Fruit fly (Drosophila melanogaster) whole organism, embryonic: Measurements from ENCODE around the gene Syt1.

Experiments used
- Bgb ChIP-seq: fragments of 200-800 bp; sonication (Bioruptor generic); IDR thresholded peaks from 2 replicates; pipeline ENCODE4 v1.3.6; 2022; ENCODE audit warnings: missing biosample characterization, missing genetic modification characterization; ENCODE audit not compliant: partially characterized antibody
- Blimp-1 ChIP-seq: fragments of 200-800 bp; sonication (Bioruptor generic); optimal IDR thresholded peaks from 3 replicates; lab custom pipeline; 2018; ENCODE audit warnings: missing biosample characterization, missing genetic modification characterization, mild to moderate bottlenecking, moderate library complexity, missing genetic modification reagents
- CG10209 ChIP-seq: fragments of 200-800 bp; sonication (Bioruptor generic); optimal IDR thresholded peaks from 3 replicates; lab custom pipeline; 2017; ENCODE audit warnings: missing biosample characterization, mild to moderate bottlenecking, missing genetic modification characterization, missing genetic modification reagents
- CG10274 ChIP-seq: fragments of 200-800 bp; sonication (Bioruptor generic); optimal IDR thresholded peaks from 3 replicates; lab custom pipeline; 2017; ENCODE audit warnings: missing biosample characterization, mild to moderate bottlenecking, missing genetic modification characterization
- CG10321 ChIP-seq: fragments of 200-800 bp; sonication (Bioruptor generic); IDR thresholded peaks from 2 replicates; pipeline ENCODE4 v1.3.6; 2022; ENCODE audit warnings: missing biosample characterization, missing genetic modification characterization
- CG11456 ChIP-seq: fragments of 200-800 bp; sonication (Bioruptor generic); IDR thresholded peaks from 3 replicates; pipeline ENCODE4 v1.3.6; 2022; ENCODE audit warnings: missing biosample characterization, missing genetic modification characterization
- CG12744 ChIP-seq: fragments of 200-800 bp; sonication (Bioruptor generic); optimal IDR thresholded peaks from 2 replicates; lab custom pipeline; 2016; ENCODE audit warnings: missing biosample characterization, missing genetic modification characterization
- CG1603 ChIP-seq: fragments of 200-800 bp; sonication (Bioruptor generic); optimal IDR thresholded peaks from 2 replicates; lab custom pipeline; 2019; ENCODE audit warnings: missing biosample characterization, mild to moderate bottlenecking, missing genetic modification characterization, moderate library complexity
- CG1647 ChIP-seq: fragments of 200-800 bp; sonication (Bioruptor generic); optimal IDR thresholded peaks from 3 replicates; lab custom pipeline; 2016; ENCODE audit warnings: missing biosample characterization, missing genetic modification characterization
- CG1832 ChIP-seq: fragments of 200-800 bp; sonication (Bioruptor generic); optimal IDR thresholded peaks from 2 replicates; lab custom pipeline; 2017; ENCODE audit warnings: missing biosample characterization, mild to moderate bottlenecking, missing genetic modification characterization, inconsistent platforms
- CG2678 ChIP-seq: fragments of 200-800 bp; sonication (Bioruptor generic); optimal IDR thresholded peaks from 3 replicates; lab custom pipeline; 2019; ENCODE audit warnings: missing biosample characterization, mild to moderate bottlenecking, missing genetic modification characterization, moderate library complexity
- CG30403 ChIP-seq: fragments of 200-800 bp; sonication (Bioruptor generic); optimal IDR thresholded peaks from 3 replicates; lab custom pipeline; 2016; ENCODE audit warnings: missing biosample characterization, missing genetic modification characterization
- CG31388 ChIP-seq: fragments of 200-800 bp; sonication (Bioruptor generic); optimal IDR thresholded peaks from 2 replicates; lab custom pipeline; 2016; ENCODE audit warnings: missing biosample characterization, missing genetic modification characterization
- CG34224 ChIP-seq: fragments of 200-800 bp; sonication (Bioruptor generic); IDR thresholded peaks from 3 replicates; pipeline ENCODE4 v1.3.6; 2022; ENCODE audit warnings: missing biosample characterization, missing genetic modification characterization; ENCODE audit not compliant: partially characterized antibody
- CG34422 ChIP-seq: fragments of 200-800 bp; sonication (Bioruptor generic); IDR thresholded peaks from 3 replicates; pipeline ENCODE4 v1.3.6; 2022; ENCODE audit warnings: missing biosample characterization, missing genetic modification characterization
- CG4707 ChIP-seq: fragments of 200-800 bp; sonication (Bioruptor generic); optimal IDR thresholded peaks from 2 replicates; lab custom pipeline; 2018; ENCODE audit warnings: missing biosample characterization, mild to moderate bottlenecking, missing genetic modification characterization, moderate library complexity
- CG6654 ChIP-seq: fragments of 200-800 bp; sonication (Bioruptor generic); optimal IDR thresholded peaks from 2 replicates; lab custom pipeline; 2017; ENCODE audit warnings: missing biosample characterization, mild to moderate bottlenecking, missing genetic modification characterization
- CG7839 ChIP-seq: fragments of 200-800 bp; sonication (Bioruptor generic); optimal IDR thresholded peaks from 3 replicates; lab custom pipeline; 2018; ENCODE audit warnings: missing biosample characterization, mild to moderate bottlenecking, missing genetic modification characterization, moderate library complexity
- CG9609 ChIP-seq: fragments of 200-800 bp; sonication (Bioruptor generic); optimal IDR thresholded peaks from 3 replicates; lab custom pipeline; 2016; ENCODE audit warnings: missing biosample characterization, missing genetic modification characterization
- CrebB ChIP-seq: fragments of 200-800 bp; sonication (Bioruptor generic); optimal IDR thresholded peaks from 3 replicates; lab custom pipeline; 2018; ENCODE audit warnings: missing biosample characterization, mild to moderate bottlenecking, missing genetic modification characterization
- ERR ChIP-seq: fragments of 200-800 bp; sonication (Bioruptor generic); optimal IDR thresholded peaks from 2 replicates; lab custom pipeline; 2016; ENCODE audit warnings: missing biosample characterization, missing genetic modification characterization
- Elba2 ChIP-seq: fragments of 200-800 bp; sonication (Bioruptor generic); optimal IDR thresholded peaks from 3 replicates; lab custom pipeline; 2016; ENCODE audit warnings: missing biosample characterization, missing genetic modification characterization
- HHEX ChIP-seq: fragments of 200-800 bp; sonication (Bioruptor generic); optimal IDR thresholded peaks from 3 replicates; lab custom pipeline; 2017; ENCODE audit warnings: missing biosample characterization, mild to moderate bottlenecking, missing genetic modification characterization, missing genetic modification reagents
- Hmr ChIP-seq: fragments of 200-800 bp; sonication (Bioruptor generic); optimal IDR thresholded peaks from 3 replicates; lab custom pipeline; 2017; ENCODE audit warnings: mild to moderate bottlenecking, missing biosample characterization, missing genetic modification reagents, missing genetic modification characterization
- Poxn ChIP-seq: fragments of 200-800 bp; sonication (Bioruptor generic); IDR thresholded peaks from 2 replicates; pipeline ENCODE4 v1.3.6; 2022; ENCODE audit warnings: missing biosample characterization, missing genetic modification characterization
- Rfx ChIP-seq: fragments of 200-800 bp; sonication (Bioruptor generic); IDR thresholded peaks from 2 replicates; pipeline ENCODE4 v1.3.6; 2022; ENCODE audit warnings: missing biosample characterization, missing genetic modification characterization
- abd-A ChIP-seq: fragments of 200-800 bp; sonication (Bioruptor generic); optimal IDR thresholded peaks from 3 replicates; lab custom pipeline; 2019; ENCODE audit warnings: missing biosample characterization, mild to moderate bottlenecking, missing genetic modification characterization, moderate library complexity
- aop ChIP-seq: fragments of 200-800 bp; sonication (Bioruptor generic); IDR thresholded peaks from 2 replicates; pipeline ENCODE4 v1.3.6; 2022; ENCODE audit warnings: missing biosample characterization, missing genetic modification characterization
- ara ChIP-seq: fragments of 200-800 bp; sonication (Bioruptor generic); IDR thresholded peaks from 2 replicates; pipeline ENCODE4 v1.3.6; 2022; ENCODE audit warnings: missing biosample characterization, missing genetic modification characterization
- btn ChIP-seq: fragments of 200-800 bp; sonication (Bioruptor generic); optimal IDR thresholded peaks from 2 replicates; lab custom pipeline; 2016; ENCODE audit warnings: missing biosample characterization, missing genetic modification characterization
- cato ChIP-seq: fragments of 200-800 bp; sonication (Bioruptor generic); optimal IDR thresholded peaks from 2 replicates; lab custom pipeline; 2016; ENCODE audit warnings: missing biosample characterization, missing genetic modification characterization, borderline replicate concordance
- chif ChIP-seq, 2 experiments: fragments of 200-800 bp; sonication (Bioruptor generic); optimal IDR thresholded peaks; 3 replicates each; lab custom pipeline; 2016; ENCODE audit warnings: missing biosample characterization in 2 of 2, missing genetic modification characterization in 2 of 2
- chinmo ChIP-seq: fragments of 200-800 bp; sonication (Bioruptor generic); IDR thresholded peaks from 4 replicates; pipeline ENCODE4 v1.3.6; 2022; ENCODE audit warnings: missing biosample characterization, missing genetic modification characterization; ENCODE audit not compliant: partially characterized antibody
- dm ChIP-seq: fragments of 200-800 bp; sonication (Bioruptor generic); optimal IDR thresholded peaks from 3 replicates; lab custom pipeline; 2016; ENCODE audit warnings: missing biosample characterization, missing genetic modification characterization
- grau ChIP-seq: fragments of 200-800 bp; optimal IDR thresholded peaks from 3 replicates; lab custom pipeline; 2019; ENCODE audit warnings: missing biosample characterization, mild to moderate bottlenecking, missing genetic modification characterization, moderate library complexity
- gro ChIP-seq: fragments of 200-800 bp; sonication (Bioruptor generic); optimal IDR thresholded peaks from 2 replicates; lab custom pipeline; 2016; ENCODE audit warnings: missing biosample characterization, missing genetic modification characterization
- knrl ChIP-seq: fragments of 200-800 bp; sonication (Bioruptor generic); IDR thresholded peaks from 3 replicates; pipeline ENCODE4 v1.3.6; 2022; ENCODE audit warnings: missing biosample characterization, missing genetic modification characterization; ENCODE audit not compliant: partially characterized antibody
- lab ChIP-seq: fragments of 200-800 bp; sonication (Bioruptor generic); optimal IDR thresholded peaks from 3 replicates; lab custom pipeline; 2017; ENCODE audit warnings: missing biosample characterization, missing genetic modification characterization, mild to moderate bottlenecking, moderate library complexity, missing genetic modification reagents
- lmd ChIP-seq: fragments of 200-800 bp; sonication (Bioruptor generic); IDR thresholded peaks from 2 replicates; pipeline ENCODE4 v1.3.6; 2022; ENCODE audit warnings: missing biosample characterization, missing genetic modification characterization
- luna ChIP-seq: fragments of 200-800 bp; sonication (Bioruptor generic); optimal IDR thresholded peaks from 2 replicates; lab custom pipeline; 2016; ENCODE audit warnings: missing biosample characterization, missing genetic modification characterization
- psq ChIP-seq: fragments of 200-800 bp; sonication (Bioruptor generic); optimal IDR thresholded peaks from 2 replicates; lab custom pipeline; 2017; ENCODE audit warnings: missing biosample characterization, missing genetic modification characterization
- ranshi ChIP-seq: fragments of 200-800 bp; sonication (Bioruptor generic); IDR thresholded peaks from 2 replicates; pipeline ENCODE4 v1.3.6; 2022; ENCODE audit warnings: missing biosample characterization, missing genetic modification characterization
- slbo ChIP-seq: fragments of 200-800 bp; sonication (Bioruptor generic); IDR thresholded peaks from 2 replicates; pipeline ENCODE4 v1.3.6; 2022; ENCODE audit warnings: missing biosample characterization, missing genetic modification characterization
- tup ChIP-seq: fragments of 200-800 bp; sonication (Bioruptor generic); optimal IDR thresholded peaks from 2 replicates; lab custom pipeline; 2016; ENCODE audit warnings: missing biosample characterization, mild to moderate bottlenecking, missing genetic modification characterization, moderate library complexity
- vnd ChIP-seq: fragments of 200-800 bp; sonication (Bioruptor generic); IDR thresholded peaks from 3 replicates; pipeline ENCODE4 v1.3.6; 2022; ENCODE audit warnings: missing biosample characterization, missing genetic modification characterization; ENCODE audit not compliant: partially characterized antibody
- z ChIP-seq: fragments of 200-800 bp; sonication (Bioruptor generic); IDR thresholded peaks from 3 replicates; pipeline ENCODE4 v1.3.6; 2022; ENCODE audit warnings: missing biosample characterization, missing genetic modification characterization
- zen2 ChIP-seq: fragments of 200-800 bp; sonication (Bioruptor generic); IDR thresholded peaks from 3 replicates; pipeline ENCODE4 v1.3.6; 2022; ENCODE audit warnings: missing biosample characterization, missing genetic modification characterization; ENCODE audit not compliant: partially characterized antibody

The Syt1 gene

DNA sequence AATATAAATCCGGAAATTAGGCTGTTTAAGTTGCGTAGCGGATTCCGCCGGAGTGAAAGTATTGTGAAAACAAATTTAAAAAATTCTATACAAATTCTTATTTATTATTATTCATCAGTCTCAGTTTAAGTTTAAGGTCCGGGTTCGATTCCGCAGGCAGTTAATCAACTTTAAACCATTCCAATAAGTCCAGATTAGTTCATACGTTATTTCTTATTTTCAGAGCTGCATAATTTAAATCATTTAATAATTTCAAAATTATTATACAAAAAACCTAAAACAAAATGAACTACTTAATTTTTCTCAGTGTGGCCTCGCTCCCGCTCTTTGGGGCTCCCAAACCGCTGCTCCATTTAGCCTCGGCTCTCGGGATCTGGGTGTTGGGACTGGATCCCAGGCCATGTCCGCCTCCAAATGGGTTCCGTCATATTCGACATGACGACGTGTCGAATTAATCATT is 30.6 kb upstream of the Syt1 start (continued):
- peak; percentile 95 for TF ChIP-seq CG2678
- peak; percentile 61 for TF ChIP-seq CrebB (tag; lab: Kevin White, UChicago)
- TF ChIP-seq Bgb (GFP tag; lab: Robert Waterston, UW), result no peak
- TF ChIP-seq gro (GFP tag; lab: Kevin White, UChicago), result no peak
- peak; percentile 87 for TF ChIP-seq Hmr (GFP tag; lab: Kevin White, UChicago)
- TF ChIP-seq HHEX (GFP tag; lab: Kevin White, UChicago), result peak; percentile 85
- TF ChIP-seq CG10209 (GFP tag; lab: Kevin White, UChicago), result peak; percentile 89
- TF ChIP-seq vnd, result no peak
- TF ChIP-seq CG4707, result peak; percentile 57
- TF ChIP-seq CG34422 (GFP tag; lab: Robert Waterston, UW), result peak; percentile 69; the same call in 2 of the 3 replicates
- peak; percentile 78 for TF ChIP-seq Blimp-1 (GFP tag; lab: Kevin White, UChicago)
- TF ChIP-seq Poxn (GFP tag; lab: Robert Waterston, UW), result peak; percentile 5; the same call in 1 of the 2 replicates
- TF ChIP-seq lmd (GFP tag; lab: Robert Waterston, UW), result peak; percentile 83
- peak; percentile 94 for TF ChIP-seq CG7839 (tag; lab: Kevin White, UChicago)
- no peak for TF ChIP-seq z (GFP tag; lab: Robert Waterston, UW)
- peak; percentile 72 for TF ChIP-seq CG6654 (GFP tag; lab: Kevin White, UChicago)
- TF ChIP-seq, all 482 proteins: peak for 342

DNA sequence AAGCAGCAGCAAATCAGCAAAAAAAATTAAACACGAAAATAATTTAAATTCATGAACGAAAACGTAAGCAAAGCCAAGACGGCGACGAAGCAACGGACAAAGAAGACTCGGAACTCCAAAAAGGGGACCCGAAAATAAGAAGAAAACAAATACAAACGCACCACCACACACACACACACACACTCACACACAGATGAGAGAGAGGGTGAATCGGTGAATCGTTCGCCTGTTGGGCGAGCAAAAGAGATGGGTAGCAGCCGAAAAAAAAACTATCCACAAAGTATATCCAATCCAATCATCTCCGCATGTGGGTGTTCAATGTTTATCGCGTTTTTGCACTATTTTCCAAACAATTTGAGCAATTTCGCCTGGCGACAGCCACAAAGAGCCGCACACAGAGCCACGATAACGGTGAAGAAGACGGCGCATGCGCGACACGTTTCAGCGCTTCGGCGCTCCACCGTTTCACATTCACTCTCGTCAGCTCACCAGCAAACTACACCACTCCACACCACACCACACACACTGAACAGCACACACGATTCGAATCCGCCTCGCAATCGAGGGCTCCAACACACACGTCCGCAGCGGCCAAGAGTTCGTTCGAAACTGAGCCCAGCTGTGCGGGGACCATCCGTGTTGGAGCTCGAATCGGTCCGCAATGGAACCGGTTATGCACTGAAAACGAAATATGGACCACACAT is 30.0 kb upstream of the Syt1 start, which contains the start of gene Duox:
Gene Duox (minus strand): TSS at position 612 of the 704 bp plus-strand sequence.
- TF ChIP-seq CG12744 (no peak), CG11456 (GFP tag; lab: Robert Waterston, UW) (0 out of 3 replicates have a peak, but pooled peaks have one; percentile 3), CG10274 (no peak), ERR (GFP tag; lab: Kevin White, UChicago) (no peak), btn (no peak), psq (GFP tag; lab: Kevin White, UChicago) (peak; percentile 70), dm (GFP tag; lab: Kevin White, UChicago) (peak; percentile 14), CG1603 (tag; lab: Kevin White, UChicago) (no peak), zen2 (GFP tag; lab: Robert Waterston, UW) (peak; percentile 35; the same call in 2 of the 3 replicates), cato (GFP tag; lab: Kevin White, UChicago) (no peak), chinmo (GFP tag; lab: Robert Waterston, UW) (peak; percentile 84; the same call in 1 of the 4 replicates), CG9609 (GFP tag; lab: Kevin White, UChicago) (peak; percentile 48), abd-A (tag; lab: Kevin White, UChicago) (no peak), ranshi (no peak), luna (GFP tag; lab: Kevin White, UChicago) (no peak), Bgb (GFP tag; lab: Robert Waterston, UW) (peak; percentile 21; the same call in 1 of the 2 replicates), CG1832 (GFP tag; lab: Kevin White, UChicago) (peak; percentile 20), CG10321 (GFP tag; lab: Robert Waterston, UW) (no peak), aop (GFP tag; lab: Robert Waterston, UW) (0 out of 2 replicates have a peak, but pooled peaks have one; percentile 11), grau (no peak), CG34224 (GFP tag; lab: Robert Waterston, UW) (0 out of 3 replicates have a peak, but pooled peaks have one; percentile 15), CG31388 (no peak), knrl (no peak), ara (no peak), lab (GFP tag; lab: Kevin White, UChicago) (no peak), tup (GFP tag; lab: Kevin White, UChicago) (no peak), Elba2 (GFP tag; lab: Kevin White, UChicago) (no peak), CG30403 (GFP tag; lab: Kevin White, UChicago) (no peak), CG1647 (GFP tag; lab: Kevin White, UChicago) (no peak), chif (GFP tag; optimal IDR thresholded peaks at IDR 0.05; lab: Kevin White, UChicago) (no peak), slbo (no peak), Rfx (GFP tag; lab: Robert Waterston, UW) (no peak)
